Worm (Caenorhabditis elegans) whole organism, midembryonic: ENCODE results near the gene W09B6.4.

Source experiments
- T22C8.4 ChIP-seq: fragments of 200-800 bp; sonication (Bioruptor generic); IDR thresholded peaks from 2 replicates; pipeline ENCODE4 v1.3.6; 2022; ENCODE audit warnings: missing genetic modification characterization, missing compliant biosample characterization
- flt-1 ChIP-seq: fragments of 200-800 bp; sonication (Bioruptor generic); IDR thresholded peaks from 2 replicates; pipeline ENCODE4 v1.3.6; 2022; ENCODE audit warnings: missing genetic modification characterization, missing compliant biosample characterization
- klf-2 ChIP-seq: fragments of 200-800 bp; sonication (Bioruptor generic); conservative IDR thresholded peaks from 2 replicates; pipeline ENCODE4 v1.3.6; 2022; ENCODE audit warnings: missing genetic modification reagents, missing genetic modification characterization, missing compliant biosample characterization
- med-1 ChIP-seq: sonication (generic microtip); optimal IDR thresholded peaks from 2 replicates; lab custom pipeline; 2017; ENCODE audit warnings: missing genetic modification characterization, mild to moderate bottlenecking, missing compliant biosample characterization, antibody characterized with exemption, missing genetic modification reagents; ENCODE audit not compliant: insufficient read depth
- ref-1 ChIP-seq: fragments of 200-800 bp; sonication (Bioruptor generic); conservative IDR thresholded peaks from 2 replicates; pipeline ENCODE4 v1.3.6; 2022; ENCODE audit warnings: missing genetic modification reagents, missing genetic modification characterization, missing compliant biosample characterization
- tab-1 ChIP-seq: fragments of 200-800 bp; sonication (Bioruptor generic); IDR thresholded peaks from 2 replicates; pipeline ENCODE4 v1.3.6; 2022; ENCODE audit warnings: missing genetic modification characterization, missing compliant biosample characterization
- ztf-23 ChIP-seq: fragments of 200-800 bp; sonication (Bioruptor generic); IDR thresholded peaks from 2 replicates; pipeline ENCODE4 v1.3.6; 2022; ENCODE audit warnings: missing genetic modification reagents, missing genetic modification characterization, missing compliant biosample characterization
- ztf-29 ChIP-seq: fragments of 200-800 bp; sonication (Bioruptor generic); IDR thresholded peaks from 2 replicates; pipeline ENCODE4 v1.3.6; 2022; ENCODE audit warnings: missing genetic modification reagents, missing genetic modification characterization, missing compliant biosample characterization

ce11 chrII:1140689-1141088 lies at the start of gene W09B6.4:
- TF ChIP-seq klf-2 (GFP tag; lab: Robert Waterston, UW) (no peak), flt-1 (GFP tag; lab: Robert Waterston, UW) (no peak), ztf-23 (GFP tag; lab: Robert Waterston, UW) (no peak), tab-1 (no peak), T22C8.4 (GFP tag; lab: Robert Waterston, UW) (no peak), ztf-29 (no peak), med-1 (GFP tag; lab: Kevin White, UChicago) (no peak), ref-1 (GFP tag; lab: Robert Waterston, UW) (no peak)
